Worm (Caenorhabditis elegans): ENCODE measurements around the gene F28E10.1.

DNA sequence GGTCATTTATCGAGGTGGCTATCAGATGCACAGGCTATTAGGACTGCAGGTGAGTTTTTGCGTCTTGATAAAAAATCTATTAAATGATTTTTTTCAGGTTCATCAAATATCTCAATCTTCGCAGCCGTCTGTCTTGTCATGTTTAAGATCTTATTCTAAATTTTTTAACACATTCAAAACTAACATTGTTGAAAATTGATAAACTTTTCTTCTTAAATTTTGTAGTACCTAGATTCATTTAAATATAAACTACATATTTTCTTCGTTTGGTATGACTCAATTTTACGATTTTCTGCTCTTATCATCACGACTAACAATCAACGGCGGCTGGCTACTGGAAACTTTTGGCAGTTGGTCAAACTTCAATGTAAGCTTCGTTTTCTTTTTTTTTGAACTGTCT is 33.9 kb downstream of the F28E10.1 start, which contains the start of gene F19C7.4:
- no peak for TF ChIP-seq dao-5 (tag; optimal IDR thresholded peaks at IDR 0.05)
- no peak for TF ChIP-seq W03F9.2 (tag; optimal IDR thresholded peaks at IDR 0.05)
- TF ChIP-seq him-1 (tag; optimal IDR thresholded peaks at IDR 0.05): no peak
